Worm (Caenorhabditis elegans): ENCODE data around the gene T28F3.5.

The T28F3.5 gene

DNA sequence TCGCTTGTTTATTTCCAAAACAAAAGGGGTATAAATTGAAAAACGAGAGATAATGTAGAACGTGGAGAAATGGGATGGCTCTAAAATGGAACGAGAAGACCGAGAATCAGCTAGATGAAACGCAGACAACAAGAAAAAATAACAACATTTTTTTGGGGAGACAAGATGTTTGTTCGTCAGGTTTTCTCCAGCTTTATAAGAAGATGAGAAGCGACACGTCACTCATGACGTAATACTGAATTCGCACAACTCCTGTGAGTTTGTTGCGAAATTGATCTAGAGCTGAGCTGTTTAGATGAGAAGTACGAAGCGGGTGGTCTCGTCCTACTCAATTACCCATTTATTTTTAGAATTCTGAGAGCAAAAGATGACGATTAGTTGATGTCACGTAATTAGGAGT, 9.3 kb upstream of the T28F3.5 start (continued):
- TF ChIP-seq madf-9 (GFP tag; conservative IDR thresholded peaks at IDR 0.05) (no peak), fkh-10 (GFP tag; optimal IDR thresholded peaks at IDR 0.05) (no peak), hif-1 (tag; optimal IDR thresholded peaks at IDR 0.05) (peak in 1 of 2 experiments; percentile 26), php-3 (GFP tag; IDR thresholded peaks at IDR 0.05) (no peak), lin-1 (GFP tag; IDR thresholded peaks at IDR 0.05) (no peak), T20F7.1 (GFP tag; optimal IDR thresholded peaks at IDR 0.05) (no peak), Y105C5A.15 (GFP tag; IDR thresholded peaks at IDR 0.05) (no peak), madf-5 (GFP tag; IDR thresholded peaks at IDR 0.05) (no peak), snpc-1.2 (GFP tag; IDR thresholded peaks at IDR 0.05) (0 out of 2 replicates have a peak, but pooled peaks have one; percentile 34), dmd-9 (GFP tag; IDR thresholded peaks at IDR 0.05) (no peak), unc-130 (GFP tag; optimal IDR thresholded peaks at IDR 0.05) (no peak), F37D6.2 (tag; optimal IDR thresholded peaks at IDR 0.05) (no peak), dmd-6 (GFP tag; IDR thresholded peaks at IDR 0.05) (0 out of 2 replicates have a peak, but pooled peaks have one; percentile 25), rbr-2 (tag; optimal IDR thresholded peaks at IDR 0.05) (peak; percentile 7), aly-2 (tag; optimal IDR thresholded peaks at IDR 0.05) (no peak), ctbp-1 (GFP tag; IDR thresholded peaks at IDR 0.05) (peak; percentile 63; the same call in 1 of the 2 replicates), F26F4.8 (GFP tag; conservative IDR thresholded peaks at IDR 0.05) (no peak), zag-1 (tag; optimal IDR thresholded peaks at IDR 0.05) (no peak), spr-3 (GFP tag; optimal IDR thresholded peaks at IDR 0.05) (no peak)

DNA sequence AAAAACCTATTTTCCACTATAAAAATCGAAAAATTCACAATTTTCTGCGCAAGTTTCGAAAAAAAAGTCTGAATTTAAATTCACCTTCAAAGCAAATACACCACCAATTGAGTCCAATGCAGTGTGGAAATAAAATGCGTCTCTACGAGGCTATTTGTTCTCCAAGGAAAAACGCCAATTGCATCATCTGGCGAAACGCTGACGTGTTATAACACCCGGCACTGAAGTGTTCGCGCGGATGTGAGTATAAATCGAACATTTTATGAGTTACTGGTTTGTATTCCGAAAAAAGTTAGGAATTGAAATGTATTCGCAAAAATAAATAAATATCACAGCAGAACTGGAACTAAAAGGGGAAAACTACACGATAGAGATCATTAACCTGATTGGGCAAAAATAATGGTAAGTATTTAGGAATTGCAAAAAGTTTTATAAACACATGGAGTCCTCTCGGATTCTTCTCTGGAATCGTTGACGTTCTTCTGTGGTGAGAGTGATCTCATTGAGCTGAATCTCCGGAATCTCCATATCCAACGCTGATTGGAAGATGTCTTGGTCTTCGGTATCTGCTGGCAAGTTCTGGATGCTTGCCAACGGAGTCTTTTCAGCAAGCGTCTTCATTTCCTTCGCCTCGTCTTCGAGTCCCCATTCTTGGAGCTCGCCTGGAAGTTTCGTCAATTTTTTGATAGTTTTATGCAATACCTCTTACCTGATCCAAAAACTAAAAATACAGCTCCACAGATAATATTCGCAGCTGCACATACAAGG, 6.5 kb upstream of the T28F3.5 start, which contains the start of gene zipt-7.1:
Gene zipt-7.1 (minus strand): TSS at position 232 of the 768 bp plus-strand sequence.
- peak; percentile 48 for TF ChIP-seq ztf-7 (tag; optimal IDR thresholded peaks at IDR 0.05)
- TF ChIP-seq Y5F2A.4 (GFP tag; optimal IDR thresholded peaks at IDR 0.05), result no peak
- TF ChIP-seq lin-29 (GFP tag; IDR thresholded peaks at IDR 0.05), result no peak
- TF ChIP-seq dve-1 (tag; optimal IDR thresholded peaks at IDR 0.05; ENCODE audit: insufficient read depth), result peak; percentile 0
- no peak for TF ChIP-seq hlh-11 (tag; optimal IDR thresholded peaks at IDR 0.05)
- TF ChIP-seq F44E2.7 (GFP tag; IDR thresholded peaks at IDR 0.05), result no peak
- no peak for TF ChIP-seq aha-1 (tag)
- TF ChIP-seq lin-38 (GFP tag; IDR thresholded peaks at IDR 0.05), result 0 out of 2 replicates have a peak, but pooled peaks have one; percentile 10
- no peak for TF ChIP-seq dmd-9 (GFP tag; IDR thresholded peaks at IDR 0.05)

DNA sequence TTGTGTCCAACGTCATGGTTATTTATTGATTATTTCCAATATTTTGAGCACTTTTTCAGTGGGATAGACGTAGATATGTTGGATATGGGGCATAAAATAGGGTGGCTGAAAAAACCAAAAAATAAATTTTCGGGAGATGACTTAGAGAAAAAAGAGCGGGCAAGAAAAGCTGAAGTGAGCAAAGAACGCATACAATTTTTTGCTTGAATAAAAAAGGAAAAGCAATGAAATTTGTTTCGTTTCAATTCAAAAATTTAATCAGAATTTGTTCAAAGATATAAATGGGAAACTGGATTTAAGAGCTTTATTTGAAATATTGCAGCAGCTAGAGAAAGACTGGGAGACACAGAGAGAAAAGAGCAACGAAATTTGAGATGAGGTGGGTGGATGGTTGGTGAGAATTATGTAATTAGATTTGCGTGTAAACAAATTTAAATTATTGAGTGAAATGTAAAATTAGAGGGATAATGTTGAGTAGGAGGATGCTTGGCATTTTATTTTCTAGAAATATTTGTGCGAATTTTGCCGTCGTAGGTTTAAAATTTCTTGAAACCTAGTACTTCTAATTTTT, 2.9 kb upstream of the T28F3.5 start, which contains the start of the genes T28F3.11 and slc-17.4:
Gene T28F3.11 (minus strand): TSS at position 51 of the 571 bp plus-strand sequence.
Gene slc-17.4 (minus strand): TSS at position 105 of the 571 bp plus-strand sequence.
- TF ChIP-seq nhr-48 (tag; optimal IDR thresholded peaks at IDR 0.05) (no peak), unc-62 (GFP tag; optimal IDR thresholded peaks at IDR 0.05 in 1 of 2) (peak in 1 of 2 experiments; percentile 16), unc-62 (tag; optimal IDR thresholded peaks at IDR 0.05) (no peak)

DNA sequence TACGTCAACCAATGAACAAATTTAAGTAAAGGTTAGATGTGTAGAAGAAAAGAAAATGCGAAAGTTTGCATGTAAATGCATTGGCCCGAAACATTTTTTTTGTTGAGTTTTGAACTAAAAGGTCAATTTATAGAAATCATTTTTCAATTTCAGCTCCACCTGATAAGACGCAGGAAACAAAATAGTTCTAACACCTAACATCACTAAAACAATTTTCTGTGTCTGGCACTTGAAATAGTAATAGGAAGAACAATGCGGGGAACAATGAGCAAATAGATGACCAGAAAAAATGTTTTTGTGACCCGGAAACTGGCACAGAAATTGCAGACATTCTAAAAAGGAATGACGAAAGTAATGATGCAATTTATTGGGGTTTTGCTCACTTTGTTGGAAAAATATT, 2.2 kb upstream of the T28F3.5 start:
- TF ChIP-seq T20F7.1 (GFP tag; optimal IDR thresholded peaks at IDR 0.05) (no peak), mxl-2 (GFP tag; conservative IDR thresholded peaks at IDR 0.05) (no peak), nhr-11 (tag; optimal IDR thresholded peaks at IDR 0.05) (no peak), nhr-6 (tag; optimal IDR thresholded peaks at IDR 0.05) (no peak), arid-1 (GFP tag; conservative IDR thresholded peaks at IDR 0.05) (no peak), daf-19 (GFP tag; conservative IDR thresholded peaks at IDR 0.05) (no peak), madf-5 (GFP tag; IDR thresholded peaks at IDR 0.05) (no peak), daf-16 (GFP tag; optimal IDR thresholded peaks at IDR 0.05) (no peak), daf-16 (tag; optimal IDR thresholded peaks at IDR 0.05) (peak; percentile 48), mep-1 (tag; optimal IDR thresholded peaks at IDR 0.05) (peak; percentile 26), skn-1 (tag; optimal IDR thresholded peaks at IDR 0.05) (no peak), snpc-1.2 (GFP tag; IDR thresholded peaks at IDR 0.05) (no peak), aly-2 (tag; optimal IDR thresholded peaks at IDR 0.05) (no peak), daf-12 (tag; optimal IDR thresholded peaks at IDR 0.05) (no peak), ZK546.5 (tag; optimal IDR thresholded peaks at IDR 0.05) (no peak), ztf-11 (tag; optimal IDR thresholded peaks at IDR 0.05) (no peak), R02D3.7 (tag; optimal IDR thresholded peaks at IDR 0.05) (no peak), lin-29 (GFP tag; IDR thresholded peaks at IDR 0.05) (no peak), dmd-6 (GFP tag; IDR thresholded peaks at IDR 0.05) (peak; percentile 15; the same call in 1 of the 2 replicates), unc-62 (GFP tag; optimal IDR thresholded peaks at IDR 0.05 in 1 of 2) (no peak), unc-62 (tag; optimal IDR thresholded peaks at IDR 0.05) (no peak), set-16 (GFP tag; IDR thresholded peaks at IDR 0.05) (no peak), Y5F2A.4 (GFP tag; optimal IDR thresholded peaks at IDR 0.05) (no peak), lin-1 (GFP tag; IDR thresholded peaks at IDR 0.05) (no peak)
